Worm (Caenorhabditis elegans) whole organism, late embryonic: ENCODE measurements around the gene ZK637.14.

Experiments used
- C08G9.2 ChIP-seq: sonication (generic microtip); optimal IDR thresholded peaks from 2 replicates; lab custom pipeline; 2016; ENCODE audit warnings: mild to moderate bottlenecking, missing genetic modification characterization, moderate library complexity, missing compliant biosample characterization
- F13H6.1 ChIP-seq: sonication (generic microtip); optimal IDR thresholded peaks from 2 replicates; lab custom pipeline; 2016; ENCODE audit warnings: missing genetic modification characterization, missing compliant biosample characterization
- Y22D7AL.16 ChIP-seq: sonication (generic microtip); optimal IDR thresholded peaks from 2 replicates; lab custom pipeline; 2016; ENCODE audit warnings: missing genetic modification characterization, missing compliant biosample characterization
- ahr-1 ChIP-seq: sonication (generic microtip); optimal IDR thresholded peaks from 2 replicates; lab custom pipeline; 2016; ENCODE audit warnings: missing genetic modification characterization, missing compliant biosample characterization
- ama-1 ChIP-seq: fragments of 150-350 bp; optimal IDR thresholded peaks from 2 replicates; lab custom pipeline; 2014
- ceh-14 ChIP-seq: sonication (generic microtip); optimal IDR thresholded peaks from 2 replicates; lab custom pipeline; 2016; ENCODE audit warnings: missing genotype, missing genetic modification characterization, missing compliant biosample characterization
- ceh-18 ChIP-seq: sonication (generic microtip); optimal IDR thresholded peaks from 2 replicates; lab custom pipeline; 2016; ENCODE audit warnings: missing genetic modification characterization, missing compliant biosample characterization
- ceh-19 ChIP-seq: fragments of 200-800 bp; sonication (Bioruptor generic); optimal IDR thresholded peaks from 2 replicates; lab custom pipeline; 2018; ENCODE audit warnings: mild to moderate bottlenecking, missing genetic modification characterization, missing compliant biosample characterization
- ceh-2 ChIP-seq: sonication (generic microtip); optimal IDR thresholded peaks from 2 replicates; lab custom pipeline; 2016; ENCODE audit warnings: missing genotype, missing genetic modification characterization, missing compliant biosample characterization
- ceh-22 ChIP-seq: sonication (generic microtip); optimal IDR thresholded peaks from 2 replicates; lab custom pipeline; 2017; ENCODE audit warnings: missing biosample characterization, missing genetic modification characterization
- ceh-31 ChIP-seq: sonication (generic microtip); optimal IDR thresholded peaks from 2 replicates; lab custom pipeline; 2016; ENCODE audit warnings: missing genetic modification characterization, missing compliant biosample characterization
- ceh-34 ChIP-seq: sonication (generic microtip); optimal IDR thresholded peaks from 2 replicates; lab custom pipeline; 2016; ENCODE audit warnings: mild to moderate bottlenecking, missing genetic modification characterization, missing compliant biosample characterization
- ceh-6 ChIP-seq: fragments of 200-800 bp; sonication (Bioruptor generic); optimal IDR thresholded peaks from 2 replicates; lab custom pipeline; 2018; ENCODE audit warnings: mild to moderate bottlenecking, missing genetic modification characterization, missing compliant biosample characterization
- elt-2 ChIP-seq: sonication (generic microtip); optimal IDR thresholded peaks from 2 replicates; lab custom pipeline; 2016; ENCODE audit warnings: missing genetic modification reagents, missing genetic modification characterization, missing compliant biosample characterization
- elt-4 ChIP-seq: sonication (generic microtip); optimal IDR thresholded peaks from 2 replicates; lab custom pipeline; 2016; ENCODE audit warnings: missing genetic modification characterization, missing compliant biosample characterization
- eyg-1 ChIP-seq: sonication (generic microtip); optimal IDR thresholded peaks from 2 replicates; lab custom pipeline; 2016; ENCODE audit warnings: missing genotype, missing genetic modification characterization, missing compliant biosample characterization
- fax-1 ChIP-seq: sonication (generic microtip); optimal IDR thresholded peaks from 2 replicates; lab custom pipeline; 2016; ENCODE audit warnings: missing genotype, missing genetic modification characterization, missing compliant biosample characterization
- fkh-10 ChIP-seq: fragments of 150-350 bp; optimal IDR thresholded peaks from 2 replicates; lab custom pipeline; 2014; ENCODE audit warnings: missing biosample characterization, missing genetic modification reagents, missing genetic modification characterization
- fkh-6 ChIP-seq: sonication (generic microtip); optimal IDR thresholded peaks from 2 replicates; lab custom pipeline; 2016; ENCODE audit warnings: missing genetic modification characterization, missing compliant biosample characterization
- gmeb-2 ChIP-seq: sonication (generic microtip); optimal IDR thresholded peaks from 2 replicates; lab custom pipeline; 2016; ENCODE audit warnings: missing genetic modification characterization, inconsistent platforms, missing compliant biosample characterization
- hlh-13 ChIP-seq: fragments of 200-800 bp; sonication (Bioruptor generic); optimal IDR thresholded peaks from 2 replicates; lab custom pipeline; 2018; ENCODE audit warnings: mild to moderate bottlenecking, missing genetic modification characterization, missing compliant biosample characterization
- hlh-15 ChIP-seq: sonication (generic microtip); optimal IDR thresholded peaks from 2 replicates; lab custom pipeline; 2016; ENCODE audit warnings: missing genetic modification characterization, missing compliant biosample characterization
- hlh-6 ChIP-seq: sonication (generic microtip); optimal IDR thresholded peaks from 2 replicates; lab custom pipeline; 2016; ENCODE audit warnings: missing genotype, missing genetic modification characterization, missing compliant biosample characterization
- lim-6 ChIP-seq: sonication (generic microtip); optimal IDR thresholded peaks from 2 replicates; lab custom pipeline; 2016; ENCODE audit warnings: missing genetic modification characterization, missing compliant biosample characterization
- lin-11 ChIP-seq: fragments of 200-800 bp; sonication (Bioruptor generic); optimal IDR thresholded peaks from 2 replicates; lab custom pipeline; 2018; ENCODE audit warnings: mild to moderate bottlenecking, missing genetic modification characterization, missing compliant biosample characterization
- nfya-1 ChIP-seq: sonication (generic microtip); optimal IDR thresholded peaks from 2 replicates; lab custom pipeline; 2017; ENCODE audit warnings: missing genetic modification characterization, mild to moderate bottlenecking, missing compliant biosample characterization, antibody characterized with exemption, moderate library complexity
- pat-9 ChIP-seq: fragments of 200-800 bp; sonication (Bioruptor generic); optimal IDR thresholded peaks from 2 replicates; lab custom pipeline; 2018; ENCODE audit warnings: mild to moderate bottlenecking, missing genetic modification characterization, moderate library complexity, missing compliant biosample characterization
- pax-1 ChIP-seq: fragments of 150-350 bp; optimal IDR thresholded peaks from 2 replicates; lab custom pipeline; 2014; ENCODE audit warnings: missing biosample characterization, missing genetic modification characterization
- pha-4 ChIP-seq: fragments of 150-350 bp; optimal IDR thresholded peaks from 2 replicates; lab custom pipeline; 2018; ENCODE audit warnings: missing biosample characterization, missing genetic modification reagents, missing genetic modification characterization
- pqm-1 ChIP-seq: sonication (generic microtip); optimal IDR thresholded peaks from 2 replicates; lab custom pipeline; 2016; ENCODE audit warnings: missing genetic modification characterization, missing compliant biosample characterization
- ref-2 ChIP-seq: sonication (generic microtip); optimal IDR thresholded peaks from 2 replicates; lab custom pipeline; 2016; ENCODE audit warnings: missing genetic modification characterization, missing compliant biosample characterization
- rnt-1 ChIP-seq: sonication (generic microtip); optimal IDR thresholded peaks from 2 replicates; lab custom pipeline; 2016; ENCODE audit warnings: missing genetic modification characterization, missing compliant biosample characterization
- sdc-2 ChIP-seq: sonication (generic microtip); optimal IDR thresholded peaks from 2 replicates; lab custom pipeline; 2016; ENCODE audit warnings: missing genotype, missing genetic modification characterization, missing compliant biosample characterization
- sox-2 ChIP-seq: fragments of 200-800 bp; sonication (Bioruptor generic); IDR thresholded peaks from 2 replicates; pipeline ENCODE4 v1.3.6; 2022; ENCODE audit warnings: missing genetic modification reagents, missing genetic modification characterization, missing compliant biosample characterization
- tbx-2 ChIP-seq: sonication (generic microtip); optimal IDR thresholded peaks from 2 replicates; lab custom pipeline; 2016; ENCODE audit warnings: missing genetic modification characterization, missing compliant biosample characterization
- tbx-7 ChIP-seq: sonication (generic microtip); optimal IDR thresholded peaks from 2 replicates; lab custom pipeline; 2016; ENCODE audit warnings: missing genotype, missing genetic modification characterization, missing compliant biosample characterization
- ttx-3 ChIP-seq: sonication (generic microtip); optimal IDR thresholded peaks from 2 replicates; lab custom pipeline; 2016; ENCODE audit warnings: missing genetic modification reagents, missing genetic modification characterization, missing compliant biosample characterization
- unc-3 ChIP-seq, 2 experiments: fragments of 200-800 bp in 1 of 2; sonication (Bioruptor generic) in 1 of 2; sonication (generic microtip) in 1 of 2; conservative IDR thresholded peaks in 1 of 2; optimal IDR thresholded peaks in 1 of 2; 2 replicates each; pipeline versions ENCODE4 v1.3.6 to Lab custom; 2016 to 2022; ENCODE audit warnings: missing compliant biosample characterization in 2 of 2, missing genetic modification characterization in 2 of 2, missing genetic modification reagents in 1 of 2
- unc-42 ChIP-seq: sonication (generic microtip); optimal IDR thresholded peaks from 2 replicates; lab custom pipeline; 2016; ENCODE audit warnings: missing genotype, missing genetic modification characterization, missing compliant biosample characterization
- unc-55 ChIP-seq: sonication (generic microtip); optimal IDR thresholded peaks from 2 replicates; lab custom pipeline; 2017; ENCODE audit warnings: missing biosample characterization, missing genetic modification reagents, missing genetic modification characterization
- unc-86 ChIP-seq: sonication (generic microtip); optimal IDR thresholded peaks from 2 replicates; lab custom pipeline; 2016; ENCODE audit warnings: missing genetic modification characterization, missing compliant biosample characterization
- zip-5 ChIP-seq: sonication (generic microtip); optimal IDR thresholded peaks from 2 replicates; lab custom pipeline; 2016; ENCODE audit warnings: missing genetic modification characterization, missing compliant biosample characterization
- ztf-16 ChIP-seq: sonication (generic microtip); optimal IDR thresholded peaks from 2 replicates; lab custom pipeline; 2017; ENCODE audit warnings: missing genetic modification characterization, missing compliant biosample characterization

Gene ZK637.14

ce11 chrIII:8885150-8885549, 3.8 kb downstream of the ZK637.14 start, which contains the start of gene svop-1:
TSS of gene svop-1 (minus strand) at chrIII:8885488.
- TF ChIP-seq pha-4 (tag; lab: Kevin White, UChicago) (no peak), sdc-2 (tag; lab: Kevin White, UChicago) (no peak), lim-6 (tag; lab: Kevin White, UChicago) (no peak), hlh-13 (GFP tag; lab: Kevin White, UChicago) (no peak), tbx-2 (no peak)
- TF ChIP-seq, all 69 proteins: peak for 0

ce11 chrIII:8882333-8882732, 6.6 kb downstream of the ZK637.14 start:
- TF ChIP-seq Y22D7AL.16 (tag; lab: Kevin White, UChicago) (no peak), fax-1 (no peak), ahr-1 (tag; lab: Kevin White, UChicago) (no peak), eyg-1 (tag; lab: Kevin White, UChicago) (no peak), zip-5 (tag; lab: Kevin White, UChicago) (no peak), tbx-7 (tag; lab: Kevin White, UChicago) (no peak)

ce11 chrIII:8878960-8879359, 10.0 kb downstream of the ZK637.14 start:
- TF ChIP-seq ceh-22 (tag; lab: Kevin White, UChicago), result no peak

- TF ChIP-seq ama-1 (lab: Kevin White, UChicago) (no peak), unc-42 (peak; percentile 85)
These were observed 12.0 kb downstream of the ZK637.14 start, which contains the start of gene K01F9.2 for ce11 chrIII:8877002-8877401. TSS of gene K01F9.2 (minus strand) at chrIII:8877128.

- TF ChIP-seq hlh-6 (tag; lab: Kevin White, UChicago) (peak; percentile 11), Y22D7AL.16 (tag; lab: Kevin White, UChicago) (no peak), pax-1 (tag; lab: Kevin White, UChicago) (no peak), elt-2 (tag; lab: Kevin White, UChicago) (no peak), sdc-2 (tag; lab: Kevin White, UChicago) (peak; percentile 70), F13H6.1 (tag; lab: Kevin White, UChicago) (no peak), gmeb-2 (tag; lab: Kevin White, UChicago) (no peak), ceh-14 (tag; lab: Kevin White, UChicago) (peak; percentile 75), ceh-6 (peak; percentile 28), pqm-1 (peak; percentile 14), unc-86 (tag; lab: Kevin White, UChicago) (no peak), elt-4 (tag; lab: Kevin White, UChicago) (no peak), eyg-1 (tag; lab: Kevin White, UChicago) (no peak), ama-1 (lab: Kevin White, UChicago) (peak; percentile 70), ceh-34 (peak; percentile 80), C08G9.2 (tag; lab: Kevin White, UChicago) (peak; percentile 75), ttx-3 (tag; lab: Kevin White, UChicago) (no peak), hlh-15 (tag; lab: Kevin White, UChicago) (no peak), hlh-13 (GFP tag; lab: Kevin White, UChicago) (no peak), fkh-10 (GFP tag; lab: Kevin White, UChicago) (no peak), pat-9 (tag; lab: Kevin White, UChicago) (peak; percentile 64), lim-6 (tag; lab: Kevin White, UChicago) (no peak), unc-3 (GFP tag; conservative IDR thresholded peaks at IDR 0.05; lab: Robert Waterston, UW) (no peak), unc-3 (tag; optimal IDR thresholded peaks at IDR 0.05; lab: Kevin White, UChicago) (peak; percentile 61), ztf-16 (tag; lab: Kevin White, UChicago) (peak; percentile 36), fkh-6 (tag; lab: Kevin White, UChicago) (peak; percentile 51), nfya-1 (tag; lab: Kevin White, UChicago) (peak; percentile 94), lin-11 (tag; lab: Kevin White, UChicago) (no peak), ceh-22 (tag; lab: Kevin White, UChicago) (no peak), sox-2 (GFP tag; lab: Robert Waterston, UW) (no peak), ceh-19 (GFP tag; lab: Kevin White, UChicago) (no peak), ceh-2 (tag; lab: Kevin White, UChicago) (peak; percentile 20), ref-2 (tag; lab: Kevin White, UChicago) (peak; percentile 74), ahr-1 (tag; lab: Kevin White, UChicago) (no peak), unc-42 (peak; percentile 83), ceh-31 (tag; lab: Kevin White, UChicago) (peak; percentile 94), unc-55 (GFP tag; lab: Kevin White, UChicago) (peak; percentile 89), ceh-18 (tag; lab: Kevin White, UChicago) (peak; percentile 95), rnt-1 (tag; lab: Kevin White, UChicago) (peak; percentile 86)
These were observed 14.8 kb downstream of the ZK637.14 start for ce11 chrIII:8873990-8874668.
